Worm (Caenorhabditis elegans) whole organism, L2 larva: Measurements from ENCODE around the gene ZK822.9.

ENCODE experiments used
- F13H6.1 ChIP-seq: sonication (generic microtip); optimal IDR thresholded peaks from 2 replicates; lab custom pipeline; 2016; ENCODE audit warnings: missing genetic modification characterization, missing compliant biosample characterization
- R02D3.7 ChIP-seq: fragments of 150-350 bp; optimal IDR thresholded peaks from 2 replicates; lab custom pipeline; 2014; ENCODE audit warnings: missing biosample characterization, missing genetic modification characterization
- ZK546.5 ChIP-seq: sonication (generic microtip); optimal IDR thresholded peaks from 2 replicates; lab custom pipeline; 2017; ENCODE audit warnings: missing biosample characterization, missing genetic modification characterization
- alr-1 ChIP-seq: fragments of 150-350 bp; optimal IDR thresholded peaks from 2 replicates; lab custom pipeline; 2014; ENCODE audit warnings: missing biosample characterization, missing genetic modification characterization
- aly-2 ChIP-seq: fragments of 150-350 bp; optimal IDR thresholded peaks from 2 replicates; lab custom pipeline; 2014; ENCODE audit warnings: missing biosample characterization, missing genetic modification characterization
- blmp-1 ChIP-seq: sonication (generic microtip); optimal IDR thresholded peaks from 2 replicates; lab custom pipeline; 2017; ENCODE audit warnings: missing genetic modification characterization, mild to moderate bottlenecking, missing compliant biosample characterization, antibody characterized with exemption, moderate library complexity; ENCODE audit not compliant: insufficient read depth
- ceh-82 ChIP-seq: fragments of 150-350 bp; optimal IDR thresholded peaks from 2 replicates; lab custom pipeline; 2014; ENCODE audit warnings: missing biosample characterization, missing genetic modification characterization
- crh-2 ChIP-seq: sonication (generic microtip); optimal IDR thresholded peaks from 2 replicates; lab custom pipeline; 2017; ENCODE audit warnings: missing biosample characterization, missing genetic modification characterization
- egl-27 ChIP-seq: sonication (generic microtip); optimal IDR thresholded peaks from 3 replicates; lab custom pipeline; 2017; ENCODE audit warnings: missing biosample characterization, missing genetic modification reagents, missing genetic modification characterization
- elt-1 ChIP-seq: fragments of 150-350 bp; optimal IDR thresholded peaks from 2 replicates; lab custom pipeline; 2014; ENCODE audit warnings: missing biosample characterization, missing genetic modification characterization
- elt-3 ChIP-seq: sonication (generic microtip); optimal IDR thresholded peaks from 2 replicates; lab custom pipeline; 2017; ENCODE audit warnings: missing biosample characterization, missing genetic modification characterization
- fos-1 ChIP-seq: fragments of 150-350 bp; optimal IDR thresholded peaks from 2 replicates; lab custom pipeline; 2014; ENCODE audit warnings: missing biosample characterization, missing genetic modification characterization
- gmeb-1 ChIP-seq: fragments of 150-350 bp; optimal IDR thresholded peaks from 2 replicates; lab custom pipeline; 2014; ENCODE audit warnings: missing biosample characterization, missing genetic modification characterization
- lin-11 ChIP-seq: fragments of 150-350 bp; sonication (generic microtip); optimal IDR thresholded peaks from 2 replicates; lab custom pipeline; 2014; ENCODE audit warnings: missing biosample characterization, missing genetic modification characterization, inconsistent platforms, mixed read lengths
- lin-13 ChIP-seq: fragments of 150-350 bp; optimal IDR thresholded peaks from 2 replicates; lab custom pipeline; 2014; ENCODE audit warnings: missing biosample characterization, missing genetic modification reagents, missing genetic modification characterization
- lin-39 ChIP-seq: fragments of 150-350 bp; optimal IDR thresholded peaks from 2 replicates; lab custom pipeline; 2014; ENCODE audit warnings: missing biosample characterization, missing genetic modification reagents, missing genetic modification characterization
- lsy-2 ChIP-seq, 2 experiments: fragments of 150-350 bp in 1 of 2; sonication (generic microtip) in 1 of 2; optimal IDR thresholded peaks; 2 replicates each; lab custom pipeline; 2014 to 2017; ENCODE audit warnings: missing biosample characterization in 2 of 2, missing genetic modification characterization in 2 of 2
- mab-5 ChIP-seq: fragments of 150-350 bp; optimal IDR thresholded peaks from 2 replicates; lab custom pipeline; 2014; ENCODE audit warnings: missing biosample characterization, missing genetic modification characterization
- mbf-1 ChIP-seq: sonication (generic microtip); optimal IDR thresholded peaks from 2 replicates; lab custom pipeline; 2017; ENCODE audit warnings: missing biosample characterization, missing genetic modification characterization
- nhr-10 ChIP-seq: sonication (generic microtip); optimal IDR thresholded peaks from 2 replicates; lab custom pipeline; 2017; ENCODE audit warnings: missing biosample characterization, missing genetic modification characterization
- nhr-129 ChIP-seq: fragments of 150-350 bp; optimal IDR thresholded peaks from 2 replicates; lab custom pipeline; 2014; ENCODE audit warnings: missing biosample characterization, missing genetic modification characterization
- nhr-21 ChIP-seq: fragments of 150-350 bp; optimal IDR thresholded peaks from 2 replicates; lab custom pipeline; 2014; ENCODE audit warnings: missing biosample characterization, missing genetic modification characterization
- nhr-25 ChIP-seq: fragments of 150-350 bp; sonication (generic microtip); optimal IDR thresholded peaks from 3 replicates; lab custom pipeline; 2014; ENCODE audit warnings: missing biosample characterization, missing genetic modification characterization
- nhr-6 ChIP-seq: fragments of 150-350 bp; optimal IDR thresholded peaks from 2 replicates; lab custom pipeline; 2014; ENCODE audit warnings: missing biosample characterization, missing genetic modification characterization
- skn-1 ChIP-seq: sonication (generic microtip); optimal IDR thresholded peaks from 2 replicates; lab custom pipeline; 2017; ENCODE audit warnings: missing biosample characterization, missing genetic modification characterization
- sma-3 ChIP-seq: sonication (generic microtip); optimal IDR thresholded peaks from 2 replicates; lab custom pipeline; 2016; ENCODE audit warnings: missing genetic modification reagents, missing genetic modification characterization, missing compliant biosample characterization
- sma-9 ChIP-seq, 2 experiments: fragments of 150-350 bp in 1 of 2; sonication (generic microtip) in 1 of 2; optimal IDR thresholded peaks; 2 replicates each; lab custom pipeline; 2014 to 2016; ENCODE audit warnings: missing genetic modification characterization in 2 of 2, mild to moderate bottlenecking in 1 of 2, missing biosample characterization in 1 of 2, missing compliant biosample characterization in 1 of 2, missing genetic modification reagents in 1 of 2, moderate library complexity in 1 of 2
- snpc-4 ChIP-seq: fragments of 150-350 bp; optimal IDR thresholded peaks from 2 replicates; lab custom pipeline; 2014; ENCODE audit warnings: missing biosample characterization, missing genetic modification characterization
- unc-39 ChIP-seq: fragments of 150-350 bp; optimal IDR thresholded peaks from 2 replicates; lab custom pipeline; 2014; ENCODE audit warnings: missing biosample characterization, missing genetic modification characterization
- unc-55 ChIP-seq: fragments of 150-350 bp; sonication (generic microtip); optimal IDR thresholded peaks from 3 replicates; lab custom pipeline; 2014; ENCODE audit warnings: missing biosample characterization, missing genetic modification reagents, missing genetic modification characterization
- unc-62 ChIP-seq: fragments of 150-350 bp; optimal IDR thresholded peaks from 2 replicates; lab custom pipeline; 2014; ENCODE audit warnings: missing biosample characterization, missing genetic modification reagents, missing genetic modification characterization
- zag-1 ChIP-seq: fragments of 150-350 bp; optimal IDR thresholded peaks from 2 replicates; lab custom pipeline; 2014; ENCODE audit warnings: missing biosample characterization, missing genetic modification characterization
- ztf-1 ChIP-seq: fragments of 200-800 bp; sonication (Bioruptor generic); conservative IDR thresholded peaks from 2 replicates; pipeline ENCODE4 v1.3.6; 2022; ENCODE audit warnings: missing genetic modification characterization, missing compliant biosample characterization
- ztf-4 ChIP-seq: fragments of 150-350 bp; optimal IDR thresholded peaks from 2 replicates; lab custom pipeline; 2014; ENCODE audit warnings: missing biosample characterization, missing genetic modification characterization

Gene ZK822.9

DNA sequence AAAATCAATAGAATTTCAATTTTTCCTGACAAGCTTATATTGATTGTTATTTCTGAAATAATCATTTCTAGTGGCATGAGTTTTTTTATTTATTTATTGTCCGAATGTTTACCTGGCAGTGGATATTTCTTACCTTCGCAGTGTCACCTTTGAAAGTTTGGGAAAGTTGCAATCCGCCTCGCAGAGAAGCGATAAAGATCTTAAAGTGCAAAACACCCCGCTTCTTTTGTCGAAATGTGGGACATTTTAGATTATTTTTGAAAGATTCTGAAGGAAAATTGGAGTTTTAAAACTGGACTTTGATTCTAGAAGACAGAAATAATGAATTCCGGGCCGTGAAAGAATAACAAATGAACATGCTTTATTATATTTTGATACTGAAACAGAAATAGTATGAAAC, 7.0 kb upstream of the ZK822.9 start:
- TF ChIP-seq elt-1 (tag; lab: Kevin White, UChicago): peak; percentile 61
- no peak for TF ChIP-seq ceh-82 (tag; lab: Kevin White, UChicago)

DNA sequence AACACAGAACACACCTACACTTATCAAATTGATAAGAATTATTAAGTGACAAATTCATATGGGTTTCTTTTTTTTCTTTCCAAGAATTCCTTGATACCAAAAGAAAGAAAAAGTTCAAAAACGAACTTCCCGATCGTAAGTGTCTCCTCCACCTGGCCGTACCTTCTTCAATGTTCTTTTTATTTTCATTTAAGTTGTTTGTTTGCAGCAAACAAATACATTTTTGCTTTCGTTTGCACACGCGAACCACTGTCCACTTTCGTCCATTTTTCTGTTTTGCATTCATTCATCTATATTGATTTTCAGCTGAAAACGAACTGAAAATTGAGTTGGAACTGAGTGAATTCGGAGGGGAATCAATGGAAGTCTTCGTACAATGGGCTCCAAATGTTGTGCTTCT, 4.0 kb upstream of the ZK822.9 start, which contains the start of gene VZK822L.2:
Gene VZK822L.2 (plus strand): TSS at position 301 of the 400 bp plus-strand sequence.
- TF ChIP-seq fos-1 (peak; percentile 43), unc-55 (GFP tag; lab: Kevin White, UChicago) (no peak)
- TF ChIP-seq, all 48 proteins: peak for 1

DNA sequence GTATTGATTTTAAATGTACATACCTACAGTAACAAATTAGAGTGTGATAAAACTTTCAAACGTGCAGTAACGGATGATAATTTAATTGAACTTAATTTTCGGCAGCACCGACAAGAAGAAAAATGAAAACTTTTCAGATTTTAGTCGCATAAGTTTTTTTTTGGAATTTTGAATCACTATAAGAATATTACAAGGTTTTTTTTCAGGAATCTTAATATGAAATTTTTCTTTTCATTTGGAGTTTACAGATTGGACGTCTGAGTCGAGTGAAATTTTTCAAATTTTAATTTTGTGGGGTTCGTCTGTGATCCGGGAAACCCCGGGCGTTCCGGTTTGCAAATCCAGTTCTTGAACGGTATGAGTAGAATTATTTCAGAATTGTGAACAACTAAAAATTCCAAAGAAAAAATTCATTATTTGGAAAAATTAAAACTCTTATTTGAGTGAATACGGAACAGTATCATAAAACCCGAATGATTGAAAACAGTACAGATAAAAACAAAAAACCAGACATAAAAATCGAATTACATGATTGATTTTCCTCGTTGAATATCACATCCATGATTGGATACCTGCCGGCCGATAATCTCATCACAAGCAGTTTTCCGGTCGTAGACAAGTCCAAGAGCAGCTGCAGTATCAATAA, 2.3 kb upstream of the ZK822.9 start:
- TF ChIP-seq gmeb-1 (tag; lab: Kevin White, UChicago): peak; percentile 12
- no peak for TF ChIP-seq alr-1 (tag; lab: Kevin White, UChicago)
- TF ChIP-seq fos-1: peak; percentile 11

DNA sequence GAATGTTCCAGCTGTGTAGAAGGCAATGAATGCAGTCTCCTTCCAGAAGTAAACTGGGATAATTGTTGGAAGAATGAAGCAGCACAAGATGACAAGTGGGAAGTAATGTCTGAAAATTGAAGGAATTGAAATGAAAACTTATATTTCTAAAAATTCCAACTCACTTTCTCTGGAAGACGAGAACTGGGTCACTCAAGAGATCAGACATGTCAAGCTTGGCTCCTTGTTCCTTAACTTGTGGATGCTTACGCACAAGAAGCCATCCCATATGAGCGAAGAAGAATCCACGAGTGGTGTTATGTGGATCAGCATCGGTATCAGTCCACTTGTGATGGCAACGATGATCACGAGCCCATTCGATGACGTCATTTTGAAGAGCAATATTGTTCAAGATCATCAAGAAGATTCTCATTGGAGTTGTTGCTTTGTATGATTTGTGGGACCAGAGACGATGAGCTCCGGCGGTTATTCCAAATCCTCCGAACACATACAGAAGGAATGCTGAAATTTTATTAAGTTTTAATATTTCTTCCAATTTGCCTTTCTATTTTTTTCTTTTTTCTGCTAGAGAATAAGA, 1.4 kb upstream of the ZK822.9 start:
- TF ChIP-seq nhr-6 (no peak), snpc-4 (no peak), nhr-21 (tag; lab: Kevin White, UChicago) (no peak), nhr-25 (tag; lab: Kevin White, UChicago) (no peak), nhr-129 (tag; lab: Kevin White, UChicago) (no peak), fos-1 (no peak), lin-39 (tag; lab: Kevin White, UChicago) (no peak), unc-39 (tag; lab: Kevin White, UChicago) (no peak), unc-55 (GFP tag; lab: Kevin White, UChicago) (no peak), sma-9 (GFP tag; optimal IDR thresholded peaks at IDR 0.05; lab: Kevin White, UChicago) (no peak), sma-9 (tag; optimal IDR thresholded peaks at IDR 0.05; lab: Kevin White, UChicago) (no peak), zag-1 (tag; lab: Kevin White, UChicago) (no peak), lsy-2 (tag; optimal IDR thresholded peaks at IDR 0.05; lab: Kevin White, UChicago) (no peak), ztf-4 (no peak), nhr-10 (tag; lab: Kevin White, UChicago) (no peak)

DNA sequence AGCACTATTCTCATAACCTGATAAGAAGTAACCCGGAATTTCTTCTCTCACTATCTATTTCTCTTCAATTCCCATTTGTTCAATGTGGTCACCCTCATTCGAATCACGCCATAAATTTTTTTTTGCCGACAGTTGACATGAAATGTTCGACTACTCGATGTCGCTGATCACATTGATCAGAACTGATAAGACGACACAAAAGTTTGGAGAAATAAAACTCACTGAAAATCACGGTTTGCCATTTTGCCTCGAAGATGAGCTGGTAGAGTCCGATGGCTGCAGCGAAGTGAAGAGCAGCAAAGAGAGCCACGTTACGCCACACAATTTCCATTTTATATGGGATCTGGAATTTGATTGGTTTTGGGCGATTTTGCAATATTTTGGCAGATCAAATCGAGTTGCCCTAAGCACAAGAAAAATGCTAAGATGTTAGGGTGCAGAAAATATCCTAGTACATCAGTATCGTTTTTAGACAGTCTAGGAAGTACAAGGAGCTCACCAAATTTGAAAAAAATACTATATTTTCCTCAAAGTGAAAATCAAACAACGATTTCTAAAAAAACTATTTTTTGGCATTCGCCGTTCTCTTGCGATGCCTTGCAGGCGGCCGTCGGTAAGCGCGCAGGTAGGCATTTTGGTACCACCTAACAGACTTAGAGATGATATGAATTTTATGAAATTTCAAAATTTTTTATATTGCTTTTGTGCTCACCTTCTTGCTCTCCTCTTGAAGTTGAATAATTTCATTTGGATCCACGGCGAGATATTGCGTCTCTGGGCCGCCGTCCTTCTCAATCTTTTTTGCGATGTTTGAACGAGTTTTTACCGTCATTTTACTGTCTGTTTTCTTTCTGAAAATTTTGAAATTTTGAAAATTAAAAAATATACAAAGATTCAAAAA, 660 bp upstream of the ZK822.9 start, which contains the start of gene fat-6:
Gene fat-6 (minus strand): TSS at position 851 of the 901 bp plus-strand sequence.
- TF ChIP-seq mbf-1 (no peak), nhr-6 (no peak), ztf-1 (GFP tag; lab: Robert Waterston, UW) (no peak), nhr-10 (tag; lab: Kevin White, UChicago) (no peak), unc-62 (GFP tag; lab: Kevin White, UChicago) (no peak), elt-3 (tag; lab: Kevin White, UChicago) (no peak), zag-1 (tag; lab: Kevin White, UChicago) (no peak), nhr-129 (tag; lab: Kevin White, UChicago) (no peak), unc-39 (tag; lab: Kevin White, UChicago) (no peak), crh-2 (peak; percentile 45), lin-13 (GFP tag; lab: Kevin White, UChicago) (no peak), F13H6.1 (tag; lab: Kevin White, UChicago) (peak; percentile 17), egl-27 (tag; lab: Kevin White, UChicago) (no peak), sma-3 (GFP tag; lab: Kevin White, UChicago) (peak; percentile 36), skn-1 (tag; lab: Kevin White, UChicago) (no peak), gmeb-1 (tag; lab: Kevin White, UChicago) (peak; percentile 24), mab-5 (tag; lab: Kevin White, UChicago) (no peak), lin-11 (tag; lab: Kevin White, UChicago) (no peak), blmp-1 (tag; lab: Kevin White, UChicago) (no peak), ZK546.5 (tag; lab: Kevin White, UChicago) (no peak), nhr-21 (tag; lab: Kevin White, UChicago) (peak; percentile 53), R02D3.7 (no peak), fos-1 (peak; percentile 65), lsy-2 (tag; optimal IDR thresholded peaks at IDR 0.05; lab: Kevin White, UChicago) (peak in 1 of 2 experiments; percentile 14), sma-9 (GFP tag; optimal IDR thresholded peaks at IDR 0.05; lab: Kevin White, UChicago) (peak; percentile 72), sma-9 (tag; optimal IDR thresholded peaks at IDR 0.05; lab: Kevin White, UChicago) (no peak), nhr-25 (tag; lab: Kevin White, UChicago) (peak; percentile 3), unc-55 (GFP tag; lab: Kevin White, UChicago) (no peak), aly-2 (no peak)
